Fruit fly (Drosophila melanogaster) whole organism, embryonic: ENCODE data around the gene CG10232.

Experiments
- Aef1 ChIP-seq: fragments of 200-800 bp; sonication (Bioruptor generic); IDR thresholded peaks from 3 replicates; pipeline ENCODE4 v1.3.6; 2022; ENCODE audit warnings: missing biosample characterization, missing genetic modification characterization
- Asciz ChIP-seq: fragments of 200-800 bp; sonication (Bioruptor generic); optimal IDR thresholded peaks from 2 replicates; lab custom pipeline; 2017; ENCODE audit warnings: missing biosample characterization, mild to moderate bottlenecking, missing genetic modification characterization, missing genetic modification reagents
- Atf6 ChIP-seq: fragments of 200-800 bp; sonication (Bioruptor generic); IDR thresholded peaks from 2 replicates; pipeline ENCODE4 v1.3.6; 2022; ENCODE audit warnings: missing biosample characterization, missing genetic modification characterization
- Bteb2 ChIP-seq: fragments of 200-800 bp; sonication (Bioruptor generic); optimal IDR thresholded peaks from 2 replicates; lab custom pipeline; 2016; ENCODE audit warnings: missing biosample characterization, missing genetic modification characterization
- CG10267 ChIP-seq: fragments of 200-800 bp; sonication (Bioruptor generic); optimal IDR thresholded peaks from 2 replicates; lab custom pipeline; 2018; ENCODE audit warnings: missing biosample characterization, mild to moderate bottlenecking, missing genetic modification characterization, moderate library complexity
- CG10321 ChIP-seq: fragments of 200-800 bp; sonication (Bioruptor generic); IDR thresholded peaks from 2 replicates; pipeline ENCODE4 v1.3.6; 2022; ENCODE audit warnings: missing biosample characterization, missing genetic modification characterization
- CG10543 ChIP-seq: fragments of 200-800 bp; sonication (Bioruptor generic); optimal IDR thresholded peaks from 3 replicates; lab custom pipeline; 2017; ENCODE audit warnings: missing biosample characterization, mild to moderate bottlenecking, missing genetic modification characterization, moderate library complexity
- CG11560 ChIP-seq: fragments of 200-800 bp; sonication (Bioruptor generic); IDR thresholded peaks from 3 replicates; pipeline ENCODE4 v1.3.6; 2022; ENCODE audit warnings: missing biosample characterization, missing genetic modification characterization
- CG12659 ChIP-seq: fragments of 200-800 bp; sonication (Bioruptor generic); optimal IDR thresholded peaks from 3 replicates; lab custom pipeline; 2017; ENCODE audit warnings: mild to moderate bottlenecking, missing biosample characterization, missing genetic modification reagents, missing genetic modification characterization
- CG13624 ChIP-seq: fragments of 200-800 bp; sonication (Bioruptor generic); optimal IDR thresholded peaks from 2 replicates; lab custom pipeline; 2016; ENCODE audit warnings: missing biosample characterization, missing genetic modification characterization
- CG14050 ChIP-seq: fragments of 200-800 bp; sonication (Bioruptor generic); IDR thresholded peaks from 3 replicates; pipeline ENCODE4 v1.3.6; 2022; ENCODE audit warnings: missing biosample characterization, missing genetic modification characterization
- CG15011 ChIP-seq: fragments of 200-800 bp; sonication (Bioruptor generic); optimal IDR thresholded peaks from 3 replicates; lab custom pipeline; 2018; ENCODE audit warnings: missing biosample characterization, mild to moderate bottlenecking, missing genetic modification characterization
- CG15601 ChIP-seq: fragments of 200-800 bp; sonication (Bioruptor generic); optimal IDR thresholded peaks from 3 replicates; lab custom pipeline; 2019; ENCODE audit warnings: missing biosample characterization, mild to moderate bottlenecking, missing genetic modification characterization, moderate library complexity
- CG1832 ChIP-seq: fragments of 200-800 bp; sonication (Bioruptor generic); optimal IDR thresholded peaks from 2 replicates; lab custom pipeline; 2017; ENCODE audit warnings: missing biosample characterization, mild to moderate bottlenecking, missing genetic modification characterization, inconsistent platforms
- CG2116 ChIP-seq: fragments of 200-800 bp; sonication (Bioruptor generic); optimal IDR thresholded peaks from 3 replicates; lab custom pipeline; 2018; ENCODE audit warnings: missing biosample characterization, mild to moderate bottlenecking, missing genetic modification characterization
- CG31365 ChIP-seq: fragments of 200-800 bp; sonication (Bioruptor generic); optimal IDR thresholded peaks from 2 replicates; lab custom pipeline; 2018; ENCODE audit warnings: missing biosample characterization, mild to moderate bottlenecking, missing genetic modification characterization
- CG34422 ChIP-seq: fragments of 200-800 bp; sonication (Bioruptor generic); IDR thresholded peaks from 3 replicates; pipeline ENCODE4 v1.3.6; 2022; ENCODE audit warnings: missing biosample characterization, missing genetic modification characterization
- CG4328 ChIP-seq: fragments of 200-800 bp; sonication (Bioruptor generic); optimal IDR thresholded peaks from 3 replicates; lab custom pipeline; 2017; ENCODE audit warnings: missing biosample characterization, missing genetic modification reagents, missing genetic modification characterization
- CG4424 ChIP-seq: fragments of 200-800 bp; sonication (Bioruptor generic); optimal IDR thresholded peaks from 3 replicates; lab custom pipeline; 2016; ENCODE audit warnings: missing biosample characterization, missing genetic modification characterization
- CG4617 ChIP-seq: fragments of 200-800 bp; sonication (Bioruptor generic); optimal IDR thresholded peaks from 3 replicates; lab custom pipeline; 2016; ENCODE audit warnings: missing biosample characterization, missing genetic modification characterization, borderline replicate concordance
- CG6175 ChIP-seq: fragments of 200-800 bp; sonication (Bioruptor generic); IDR thresholded peaks from 3 replicates; pipeline ENCODE4 v1.3.6; 2022; ENCODE audit warnings: missing biosample characterization, missing genetic modification characterization
- CG6791 ChIP-seq: fragments of 200-800 bp; sonication (Bioruptor generic); IDR thresholded peaks from 3 replicates; pipeline ENCODE4 v1.3.6; 2022; ENCODE audit warnings: missing biosample characterization, missing genetic modification characterization; ENCODE audit not compliant: partially characterized antibody
- CG7271 ChIP-seq: fragments of 200-800 bp; sonication (Bioruptor generic); optimal IDR thresholded peaks from 2 replicates; lab custom pipeline; 2018; ENCODE audit warnings: missing biosample characterization, mild to moderate bottlenecking, missing genetic modification characterization, moderate library complexity
- CG7556 ChIP-seq: fragments of 200-800 bp; sonication (Bioruptor generic); optimal IDR thresholded peaks from 2 replicates; lab custom pipeline; 2017; ENCODE audit warnings: missing biosample characterization, mild to moderate bottlenecking, missing genetic modification characterization
- CG8924 ChIP-seq: fragments of 200-800 bp; optimal IDR thresholded peaks from 3 replicates; lab custom pipeline; 2019; ENCODE audit warnings: missing biosample characterization, mild to moderate bottlenecking, missing genetic modification characterization, moderate library complexity
- CTCF ChIP-seq: fragments of 200-800 bp; sonication (Bioruptor generic); optimal IDR thresholded peaks from 2 replicates; lab custom pipeline; 2017; ENCODE audit warnings: missing biosample characterization, mild to moderate bottlenecking, missing genetic modification characterization, moderate library complexity
- Dbx ChIP-seq: fragments of 200-800 bp; sonication (Bioruptor generic); IDR thresholded peaks from 3 replicates; pipeline ENCODE4 v1.3.6; 2022; ENCODE audit warnings: missing biosample characterization, missing genetic modification characterization
- E2f1 ChIP-seq: fragments of 200-800 bp; sonication (Bioruptor generic); IDR thresholded peaks from 2 replicates; pipeline ENCODE4 v1.3.6; 2022; ENCODE audit warnings: missing biosample characterization, missing genetic modification characterization
- Fer2 ChIP-seq: fragments of 200-800 bp; sonication (Bioruptor generic); optimal IDR thresholded peaks from 2 replicates; lab custom pipeline; 2018; ENCODE audit warnings: missing biosample characterization, mild to moderate bottlenecking, missing genetic modification characterization, moderate library complexity
- HmgD ChIP-seq: fragments of 200-800 bp; sonication (Bioruptor generic); optimal IDR thresholded peaks from 3 replicates; lab custom pipeline; 2016; ENCODE audit warnings: missing biosample characterization, missing genetic modification characterization
- Nf-YA ChIP-seq: fragments of 200-800 bp; sonication (Bioruptor generic); IDR thresholded peaks from 2 replicates; pipeline ENCODE4 v1.3.6; 2022; ENCODE audit warnings: missing biosample characterization, missing genetic modification characterization
- Oli ChIP-seq: fragments of 200-800 bp; sonication (Bioruptor generic); optimal IDR thresholded peaks from 2 replicates; lab custom pipeline; 2018; ENCODE audit warnings: missing biosample characterization, mild to moderate bottlenecking, missing genetic modification characterization, moderate library complexity
- Side ChIP-seq: fragments of 200-800 bp; sonication (Bioruptor generic); optimal IDR thresholded peaks from 2 replicates; lab custom pipeline; 2016; ENCODE audit warnings: missing biosample characterization, missing genetic modification characterization
- TFAM ChIP-seq: fragments of 200-800 bp; sonication (Bioruptor generic); optimal IDR thresholded peaks from 2 replicates; lab custom pipeline; 2017; ENCODE audit warnings: missing biosample characterization, missing genetic modification characterization, inconsistent platforms
- Taf1 ChIP-seq: fragments of 200-800 bp; sonication (Bioruptor generic); IDR thresholded peaks from 2 replicates; pipeline ENCODE4 v1.3.6; 2022; ENCODE audit warnings: missing biosample characterization, missing genetic modification characterization
- Tbp ChIP-seq: fragments of >200 bp; optimal IDR thresholded peaks from 2 replicates; lab custom pipeline; 2018; ENCODE audit warnings: missing biosample characterization, missing genetic modification characterization
- Vsx1 ChIP-seq: fragments of 200-800 bp; sonication (Bioruptor generic); optimal IDR thresholded peaks from 2 replicates; lab custom pipeline; 2017; ENCODE audit warnings: missing biosample characterization, mild to moderate bottlenecking, missing genetic modification characterization, missing genetic modification reagents
- chinmo ChIP-seq: fragments of 200-800 bp; sonication (Bioruptor generic); IDR thresholded peaks from 4 replicates; pipeline ENCODE4 v1.3.6; 2022; ENCODE audit warnings: missing biosample characterization, missing genetic modification characterization; ENCODE audit not compliant: partially characterized antibody
- crc ChIP-seq: fragments of 200-800 bp; sonication (Bioruptor generic); optimal IDR thresholded peaks from 2 replicates; lab custom pipeline; 2016; ENCODE audit warnings: missing biosample characterization, missing genetic modification characterization
- croc ChIP-seq: fragments of 200-800 bp; sonication (Bioruptor generic); conservative IDR thresholded peaks from 3 replicates; pipeline ENCODE4 v1.3.6; 2022; ENCODE audit warnings: missing biosample characterization, missing genetic modification characterization
- dati ChIP-seq: fragments of 200-800 bp; sonication (Bioruptor generic); IDR thresholded peaks from 2 replicates; pipeline ENCODE4 v1.3.6; 2022; ENCODE audit warnings: missing biosample characterization, missing genetic modification characterization
- dm ChIP-seq: fragments of 200-800 bp; sonication (Bioruptor generic); optimal IDR thresholded peaks from 3 replicates; lab custom pipeline; 2016; ENCODE audit warnings: missing biosample characterization, missing genetic modification characterization
- grau ChIP-seq: fragments of 200-800 bp; optimal IDR thresholded peaks from 3 replicates; lab custom pipeline; 2019; ENCODE audit warnings: missing biosample characterization, mild to moderate bottlenecking, missing genetic modification characterization, moderate library complexity
- hb ChIP-seq: fragments of 200-800 bp; sonication (Bioruptor generic); IDR thresholded peaks from 3 replicates; pipeline ENCODE4 v1.3.6; 2022; ENCODE audit warnings: missing biosample characterization, missing genetic modification characterization; ENCODE audit not compliant: partially characterized antibody
- knrl ChIP-seq: fragments of 200-800 bp; sonication (Bioruptor generic); IDR thresholded peaks from 3 replicates; pipeline ENCODE4 v1.3.6; 2022; ENCODE audit warnings: missing biosample characterization, missing genetic modification characterization; ENCODE audit not compliant: partially characterized antibody
- lilli ChIP-seq: fragments of 200-800 bp; sonication (Bioruptor generic); optimal IDR thresholded peaks from 3 replicates; lab custom pipeline; 2016; ENCODE audit warnings: missing biosample characterization, missing genetic modification characterization
- mld ChIP-seq: fragments of 200-800 bp; sonication (Bioruptor generic); IDR thresholded peaks from 3 replicates; pipeline ENCODE4 v1.3.6; 2022; ENCODE audit warnings: missing biosample characterization, missing genetic modification characterization; ENCODE audit not compliant: partially characterized antibody
- p53 ChIP-seq: fragments of 200-800 bp; sonication (Bioruptor generic); optimal IDR thresholded peaks from 2 replicates; lab custom pipeline; 2016; ENCODE audit warnings: missing biosample characterization, missing genetic modification characterization
- pros ChIP-seq: fragments of 200-800 bp; sonication (Bioruptor generic); optimal IDR thresholded peaks from 3 replicates; lab custom pipeline; 2019; ENCODE audit warnings: missing biosample characterization, mild to moderate bottlenecking, missing genetic modification characterization, moderate library complexity
- run ChIP-seq: fragments of 200-800 bp; sonication (Bioruptor generic); optimal IDR thresholded peaks from 3 replicates; lab custom pipeline; 2018; ENCODE audit warnings: missing biosample characterization, mild to moderate bottlenecking, missing genetic modification characterization
- scrt ChIP-seq: fragments of 200-800 bp; sonication (Bioruptor generic); optimal IDR thresholded peaks from 2 replicates; lab custom pipeline; 2018; ENCODE audit warnings: missing biosample characterization, mild to moderate bottlenecking, missing genetic modification characterization, moderate library complexity
- ttk ChIP-seq: fragments of 200-800 bp; sonication (Bioruptor generic); IDR thresholded peaks from 2 replicates; pipeline ENCODE4 v2.1.2; 2022; ENCODE audit warnings: missing biosample characterization, missing genetic modification characterization

Gene CG10232

DNA sequence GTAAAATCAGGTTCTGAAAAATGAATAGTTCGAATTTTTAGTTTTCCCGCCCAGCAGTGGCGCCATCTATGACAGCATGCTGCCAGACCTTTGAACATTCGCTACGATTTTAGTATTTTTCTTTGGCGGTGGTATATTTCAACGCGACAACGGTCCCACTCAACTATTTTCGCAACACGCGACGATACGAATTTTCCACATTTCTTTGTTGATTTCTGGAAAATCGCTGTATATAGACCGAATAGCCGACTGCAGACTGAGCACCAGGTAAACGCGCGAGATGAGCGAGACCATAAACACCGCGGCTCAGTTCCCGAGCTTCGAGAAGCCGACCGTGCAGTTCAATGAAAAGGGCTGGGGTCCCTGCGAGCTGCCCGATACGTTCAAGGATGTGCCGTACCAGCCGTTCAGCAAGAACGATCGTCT is 41.5 kb downstream of the CG10232 start, which contains the start of gene eIF3d1 (continued):
- TF ChIP-seq CG10267 (tag; lab: Kevin White, UChicago) (peak; percentile 58), Dbx (GFP tag; lab: Robert Waterston, UW) (no peak), dati (GFP tag; lab: Robert Waterston, UW) (0 out of 2 replicates have a peak, but pooled peaks have one; percentile 20), CG1832 (GFP tag; lab: Kevin White, UChicago) (no peak), CG12659 (GFP tag; lab: Kevin White, UChicago) (peak; percentile 29), Tbp (GFP tag; lab: Kevin White, UChicago) (no peak), CG15011 (GFP tag; lab: Kevin White, UChicago) (no peak), CG4424 (GFP tag; lab: Kevin White, UChicago) (no peak), mld (GFP tag; lab: Robert Waterston, UW) (no peak), CG31365 (tag; lab: Kevin White, UChicago) (no peak), knrl (GFP tag; lab: Robert Waterston, UW) (peak; percentile 32; the same call in 1 of the 3 replicates), CG6175 (GFP tag; lab: Robert Waterston, UW) (no peak), scrt (GFP tag; lab: Kevin White, UChicago) (no peak), CG10543 (GFP tag; lab: Kevin White, UChicago) (no peak), grau (no peak), dm (GFP tag; lab: Kevin White, UChicago) (peak; percentile 91), Aef1 (no peak), CG6791 (GFP tag; lab: Robert Waterston, UW) (peak; percentile 57; the same call in 2 of the 3 replicates), CTCF (GFP tag; lab: Kevin White, UChicago) (peak; percentile 98), Taf1 (GFP tag; lab: Robert Waterston, UW) (no peak), p53 (GFP tag; lab: Kevin White, UChicago) (no peak), E2f1 (GFP tag; lab: Robert Waterston, UW) (peak; percentile 52; the same call in 1 of the 2 replicates), TFAM (GFP tag; lab: Kevin White, UChicago) (no peak), Side (GFP tag; lab: Kevin White, UChicago) (no peak), Oli (tag; lab: Kevin White, UChicago) (no peak), CG34422 (peak; percentile 74; the same call in 2 of the 3 replicates), lilli (GFP tag; lab: Kevin White, UChicago) (peak; percentile 29), ttk (GFP tag; lab: Robert Waterston, UW) (no peak), Nf-YA (GFP tag; lab: Robert Waterston, UW) (no peak), CG2116 (GFP tag; lab: Kevin White, UChicago) (peak; percentile 51), CG11560 (tag; lab: Robert Waterston, UW) (peak; percentile 46; the same call in 1 of the 3 replicates), CG7556 (GFP tag; lab: Kevin White, UChicago) (no peak), run (tag; lab: Kevin White, UChicago) (no peak), HmgD (GFP tag; lab: Kevin White, UChicago) (no peak), CG10321 (GFP tag; lab: Robert Waterston, UW) (no peak), Asciz (GFP tag; lab: Kevin White, UChicago) (no peak), Fer2 (tag; lab: Kevin White, UChicago) (no peak), pros (GFP tag; lab: Kevin White, UChicago) (no peak), crc (GFP tag; lab: Kevin White, UChicago) (no peak), Vsx1 (GFP tag; lab: Kevin White, UChicago) (no peak), CG15601 (tag; lab: Kevin White, UChicago) (peak; percentile 18), CG13624 (GFP tag; lab: Kevin White, UChicago) (no peak), hb (GFP tag; lab: Robert Waterston, UW) (no peak), Atf6 (GFP tag; lab: Robert Waterston, UW) (no peak), CG7271 (tag; lab: Kevin White, UChicago) (no peak), Bteb2 (GFP tag; lab: Kevin White, UChicago) (no peak), CG14050 (no peak), CG4617 (GFP tag; lab: Kevin White, UChicago) (peak; percentile 89), CG4328 (no peak), CG8924 (tag; lab: Kevin White, UChicago) (no peak), croc (GFP tag; lab: Robert Waterston, UW) (no peak), chinmo (GFP tag; lab: Robert Waterston, UW) (no peak)
